Worm (Caenorhabditis elegans): ENCODE data around the gene col-36.

- no peak for TF ChIP-seq aly-1 (tag; optimal IDR thresholded peaks at IDR 0.05)
- no peak for TF ChIP-seq ama-1 (optimal IDR thresholded peaks at IDR 0.05)
- TF ChIP-seq tbx-11 (GFP tag; IDR thresholded peaks at IDR 0.05), result no peak
- TF ChIP-seq flt-1 (GFP tag; IDR thresholded peaks at IDR 0.05), result no peak
- TF ChIP-seq hmbx-1 (tag; optimal IDR thresholded peaks at IDR 0.05), result no peak
- TF ChIP-seq hmg-4 (GFP tag; optimal IDR thresholded peaks at IDR 0.05), result no peak
- TF ChIP-seq B0310.2 (tag; optimal IDR thresholded peaks at IDR 0.05), result no peak
- no peak for TF ChIP-seq pes-1 (GFP tag; IDR thresholded peaks at IDR 0.05)
- no peak for TF ChIP-seq ceh-36 (tag; optimal IDR thresholded peaks at IDR 0.05)
- TF ChIP-seq ets-7 (tag; optimal IDR thresholded peaks at IDR 0.05), result no peak
- no peak for TF ChIP-seq ceh-13 (GFP tag; optimal IDR thresholded peaks at IDR 0.05)
- no peak for TF ChIP-seq hnd-1 (tag; optimal IDR thresholded peaks at IDR 0.05)
- no peak for TF ChIP-seq scrt-1 (GFP tag; IDR thresholded peaks at IDR 0.05)
Observed at ce11 chrII:7146240-7146639, 22.4 kb downstream of the col-36 start.

All from whole organism, early embryonic.